Fruit fly (Drosophila melanogaster): ENCODE measurements around the gene robl37BC.

Gene robl37BC

dm6 chr2L:18997148-18997547 lies 13.5 kb upstream of the robl37BC start, which contains the start of gene CG31792:
Gene CG31792 (plus strand): TSS chr2L:18997448.
- TF ChIP-seq ase (GFP tag; IDR thresholded peaks at IDR 0.05), result no peak
- TF ChIP-seq CG34376 (GFP tag; optimal IDR thresholded peaks at IDR 0.05), result peak; percentile 12
- peak; percentile 4 for TF ChIP-seq sd (tag; optimal IDR thresholded peaks at IDR 0.05)
- no peak for TF ChIP-seq HLH3B (GFP tag; IDR thresholded peaks at IDR 0.05)
- TF ChIP-seq CG2678 (tag; optimal IDR thresholded peaks at IDR 0.05), result peak; percentile 3
- TF ChIP-seq lola (GFP tag; optimal IDR thresholded peaks at IDR 0.05), result no peak
- no peak for TF ChIP-seq CG15011 (GFP tag; optimal IDR thresholded peaks at IDR 0.05)
- TF ChIP-seq exex (tag; optimal IDR thresholded peaks at IDR 0.05), result peak; percentile 48
- peak; percentile 18 for TF ChIP-seq CG15269 (tag; optimal IDR thresholded peaks at IDR 0.05)
- TF ChIP-seq ewg (GFP tag; optimal IDR thresholded peaks at IDR 0.05), result no peak
- TF ChIP-seq corto (GFP tag; optimal IDR thresholded peaks at IDR 0.05), result no peak

- TF ChIP-seq mirr (GFP tag; optimal IDR thresholded peaks at IDR 0.05) (peak; percentile 62), CG10267 (tag; optimal IDR thresholded peaks at IDR 0.05) (no peak), CG14014 (GFP tag; IDR thresholded peaks at IDR 0.05) (no peak), exex (tag; optimal IDR thresholded peaks at IDR 0.05) (peak; percentile 66), crc (GFP tag; optimal IDR thresholded peaks at IDR 0.05) (no peak)
Measured at dm6 chr2L:19002468-19002867, 8.2 kb upstream of the robl37BC start.

dm6 chr2L:19002959-19003371 lies 7.7 kb upstream of the robl37BC start, which contains the start of gene CG31793:
Gene CG31793 (plus strand): TSS chr2L:19003367.
- no peak for TF ChIP-seq CG7372 (GFP tag; IDR thresholded peaks at IDR 0.05)
- no peak for TF ChIP-seq z (GFP tag; IDR thresholded peaks at IDR 0.05)
- TF ChIP-seq Dek (tag; optimal IDR thresholded peaks at IDR 0.05), result peak; percentile 68
- TF ChIP-seq Kr (GFP tag; optimal IDR thresholded peaks at IDR 0.05), result no peak
- TF ChIP-seq CG34224 (GFP tag; IDR thresholded peaks at IDR 0.05; ENCODE audit: partially characterized antibody), result peak; percentile 52; the same call in 2 of the 3 replicates
- TF ChIP-seq ind (GFP tag; optimal IDR thresholded peaks at IDR 0.05), result peak; percentile 33
- TF ChIP-seq pho (GFP tag; optimal IDR thresholded peaks at IDR 0.05), result no peak
- TF ChIP-seq Poxn (GFP tag; IDR thresholded peaks at IDR 0.05), result no peak
- TF ChIP-seq CG32767 (GFP tag; IDR thresholded peaks at IDR 0.05), result peak; percentile 57
- no peak for TF ChIP-seq Hr39 (optimal IDR thresholded peaks at IDR 0.05)
- TF ChIP-seq CG18619 (GFP tag; optimal IDR thresholded peaks at IDR 0.05), result peak; percentile 32
- peak; percentile 72 for TF ChIP-seq CG7556 (GFP tag; optimal IDR thresholded peaks at IDR 0.05)
- peak; percentile 68 for TF ChIP-seq CG11504 (tag; optimal IDR thresholded peaks at IDR 0.05)
- no peak for TF ChIP-seq nau (GFP tag; optimal IDR thresholded peaks at IDR 0.05)
- TF ChIP-seq caup (GFP tag; optimal IDR thresholded peaks at IDR 0.05; ENCODE audit: severe bottlenecking), result peak; percentile 55
- no peak for TF ChIP-seq CG15073 (GFP tag; optimal IDR thresholded peaks at IDR 0.05)
- TF ChIP-seq CG13296 (GFP tag; optimal IDR thresholded peaks at IDR 0.05), result peak; percentile 76
- TF ChIP-seq Dp (GFP tag; optimal IDR thresholded peaks at IDR 0.05), result peak; percentile 3
- peak; percentile 50 for TF ChIP-seq CG30403 (GFP tag; optimal IDR thresholded peaks at IDR 0.05)
- peak; percentile 25; the same call in 1 of the 2 replicates for TF ChIP-seq HLH3B (GFP tag; IDR thresholded peaks at IDR 0.05)
- peak; percentile 41; the same call in 1 of the 2 replicates for TF ChIP-seq Ptx1 (GFP tag; IDR thresholded peaks at IDR 0.05)
- TF ChIP-seq unc-4 (GFP tag; IDR thresholded peaks at IDR 0.05; ENCODE audit: partially characterized antibody), result no peak
- TF ChIP-seq Drgx (GFP tag; IDR thresholded peaks at IDR 0.05), result peak; percentile 73
- TF ChIP-seq CG1792 (GFP tag; optimal IDR thresholded peaks at IDR 0.05), result no peak
- peak; percentile 54 for TF ChIP-seq lbe (GFP tag; optimal IDR thresholded peaks at IDR 0.05)
- TF ChIP-seq mirr (GFP tag; optimal IDR thresholded peaks at IDR 0.05), result peak; percentile 74
- no peak for TF ChIP-seq Spps (tag; optimal IDR thresholded peaks at IDR 0.05)
- TF ChIP-seq Gsc (GFP tag; IDR thresholded peaks at IDR 0.05), result no peak
- TF ChIP-seq CG6791 (GFP tag; IDR thresholded peaks at IDR 0.05; ENCODE audit: partially characterized antibody), result no peak
- no peak for TF ChIP-seq Lim3 (GFP tag; IDR thresholded peaks at IDR 0.05)
- TF ChIP-seq CG4328 (GFP tag; optimal IDR thresholded peaks at IDR 0.05), result no peak
- TF ChIP-seq phol (tag; optimal IDR thresholded peaks at IDR 0.05), result peak; percentile 46
- TF ChIP-seq lab (GFP tag; optimal IDR thresholded peaks at IDR 0.05), result peak; percentile 73
- peak; percentile 14 for TF ChIP-seq trem (tag; optimal IDR thresholded peaks at IDR 0.05)

All from whole organism, embryonic.